Worm (Caenorhabditis elegans) whole organism, L3 larva: ENCODE data around the gene T01G6.10.

Source experiments
- aly-2 ChIP-seq: fragments of 150-350 bp; optimal IDR thresholded peaks from 2 replicates; lab custom pipeline; 2014; ENCODE audit warnings: missing biosample characterization, missing genetic modification characterization
- egl-27 ChIP-seq: sonication (generic microtip); optimal IDR thresholded peaks from 4 replicates; lab custom pipeline; 2017; ENCODE audit warnings: missing biosample characterization, missing genetic modification reagents, missing genetic modification characterization
- elt-1 ChIP-seq: fragments of 150-350 bp; optimal IDR thresholded peaks from 2 replicates; lab custom pipeline; 2014; ENCODE audit warnings: missing biosample characterization, missing genetic modification characterization
- elt-2 ChIP-seq: sonication (generic microtip); optimal IDR thresholded peaks from 2 replicates; lab custom pipeline; 2016; ENCODE audit warnings: missing genetic modification reagents, mild to moderate bottlenecking, missing genetic modification characterization, missing compliant biosample characterization
- fkh-2 ChIP-seq: fragments of 150-350 bp; optimal IDR thresholded peaks from 2 replicates; lab custom pipeline; 2014; ENCODE audit warnings: missing biosample characterization, missing genetic modification reagents, missing genetic modification characterization
- lin-39 ChIP-seq: fragments of 150-350 bp; optimal IDR thresholded peaks from 2 replicates; lab custom pipeline; 2018; ENCODE audit warnings: missing biosample characterization, missing genetic modification reagents, missing genetic modification characterization
- nhr-11 ChIP-seq: fragments of 150-350 bp; optimal IDR thresholded peaks from 2 replicates; lab custom pipeline; 2014; ENCODE audit warnings: missing biosample characterization, missing genetic modification characterization
- nhr-12 ChIP-seq: fragments of 150-350 bp; optimal IDR thresholded peaks from 2 replicates; lab custom pipeline; 2014; ENCODE audit warnings: missing biosample characterization, missing genetic modification characterization
- nhr-23 ChIP-seq: fragments of 150-350 bp; optimal IDR thresholded peaks from 2 replicates; lab custom pipeline; 2014; ENCODE audit warnings: missing biosample characterization, missing genetic modification reagents, missing genetic modification characterization
- nhr-237 ChIP-seq: fragments of 150-350 bp; optimal IDR thresholded peaks from 2 replicates; lab custom pipeline; 2014; ENCODE audit warnings: missing biosample characterization, missing genetic modification characterization
- pqm-1 ChIP-seq: fragments of 150-350 bp; optimal IDR thresholded peaks from 2 replicates; lab custom pipeline; 2017; ENCODE audit warnings: missing biosample characterization, missing genetic modification characterization, inconsistent platforms
- tbx-2 ChIP-seq: sonication (generic microtip); optimal IDR thresholded peaks from 2 replicates; lab custom pipeline; 2016; ENCODE audit warnings: mild to moderate bottlenecking, missing genetic modification characterization, missing compliant biosample characterization
- zag-1 ChIP-seq: fragments of 150-350 bp; optimal IDR thresholded peaks from 2 replicates; lab custom pipeline; 2014; ENCODE audit warnings: missing biosample characterization, missing genetic modification characterization
- ztf-11 ChIP-seq: fragments of 150-350 bp; optimal IDR thresholded peaks from 2 replicates; lab custom pipeline; 2014; ENCODE audit warnings: missing biosample characterization, missing genetic modification characterization

DNA sequence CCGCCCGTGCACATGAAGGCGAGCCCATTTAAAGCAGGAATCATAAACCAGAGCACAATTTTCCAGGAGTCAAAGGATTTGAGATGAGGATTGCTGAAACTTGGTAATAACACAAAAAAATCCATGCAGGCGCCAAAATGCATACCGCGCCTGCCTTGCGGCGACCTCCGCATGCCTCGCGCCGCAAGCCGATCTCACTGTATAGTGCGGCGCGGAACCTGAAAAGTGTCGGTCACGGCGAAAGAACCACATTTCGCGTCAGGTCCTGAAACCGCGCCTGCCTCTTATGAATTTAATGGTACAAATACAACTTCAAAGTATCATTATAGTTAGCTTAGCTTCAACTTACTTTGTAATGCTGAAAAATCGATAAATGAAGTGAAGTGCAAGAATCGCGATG is 2.5 kb downstream of the T01G6.10 start:
- TF ChIP-seq nhr-23 (tag; lab: Kevin White, UChicago) (no peak), zag-1 (tag; lab: Kevin White, UChicago) (no peak), aly-2 (tag; lab: Kevin White, UChicago) (no peak), egl-27 (tag; lab: Kevin White, UChicago) (no peak), ztf-11 (tag; lab: Kevin White, UChicago) (no peak), elt-1 (tag; lab: Kevin White, UChicago) (no peak), tbx-2 (tag; lab: Kevin White, UChicago) (no peak), fkh-2 (tag; lab: Kevin White, UChicago) (no peak), nhr-12 (tag; lab: Kevin White, UChicago) (no peak), pqm-1 (tag; lab: Kevin White, UChicago) (no peak), elt-2 (tag; lab: Kevin White, UChicago) (no peak), lin-39 (no peak), nhr-237 (tag; lab: Kevin White, UChicago) (no peak), nhr-11 (tag; lab: Kevin White, UChicago) (no peak)
